Worm (Caenorhabditis elegans) whole organism, L1 larva: Measurements from ENCODE around the gene B0454.26.
A peak's percentile ranks its signal among the peaks of the same experiment; 100 is the strongest.

ENCODE experiments used
- C04F5.9 ChIP-seq: sonication (generic microtip); optimal IDR thresholded peaks from 2 replicates; lab custom pipeline; 2016; ENCODE audit warnings: missing genetic modification characterization, missing compliant biosample characterization
- C16A3.4 ChIP-seq: fragments of 150-350 bp; optimal IDR thresholded peaks from 2 replicates; lab custom pipeline; 2014; ENCODE audit warnings: missing biosample characterization, missing genetic modification characterization
- F16B12.6 ChIP-seq: fragments of 150-350 bp; optimal IDR thresholded peaks from 2 replicates; lab custom pipeline; 2014; ENCODE audit warnings: missing biosample characterization, missing genetic modification characterization
- Y116A8C.19 ChIP-seq: sonication (generic microtip); optimal IDR thresholded peaks from 2 replicates; lab custom pipeline; 2016; ENCODE audit warnings: missing compliant biosample characterization, missing genetic modification characterization, borderline replicate concordance
- aha-1 ChIP-seq: fragments of 150-350 bp; optimal IDR thresholded peaks from 2 replicates; lab custom pipeline; 2014; ENCODE audit warnings: missing biosample characterization, missing genetic modification characterization
- ama-1 ChIP-seq: fragments of 150-350 bp; optimal IDR thresholded peaks from 2 replicates; lab custom pipeline; 2014
- blmp-1 ChIP-seq: fragments of 150-350 bp; optimal IDR thresholded peaks from 2 replicates; lab custom pipeline; 2014; ENCODE audit warnings: missing biosample characterization, missing genetic modification characterization
- ceh-82 ChIP-seq, 3 experiments: fragments of 150-350 bp in 1 of 3; sonication (generic microtip) in 2 of 3; optimal IDR thresholded peaks; 2 replicates each; lab custom pipeline; 2014 to 2017; ENCODE audit warnings: missing biosample characterization in 3 of 3, missing genetic modification characterization in 3 of 3
- ceh-90 ChIP-seq: sonication (generic microtip); optimal IDR thresholded peaks from 2 replicates; lab custom pipeline; 2016; ENCODE audit warnings: missing genetic modification characterization, missing compliant biosample characterization
- efl-1 ChIP-seq, 4 experiments: fragments of 150-350 bp; optimal IDR thresholded peaks in 3 of 4; peaks in 1 of 4; 1 replicate in 1 of 4; 2 replicates in 3 of 4; lab custom pipeline; 2014; ENCODE audit warnings: missing biosample characterization in 2 of 4, missing genetic modification characterization in 2 of 4, missing genetic modification reagents in 2 of 4
- egl-13 ChIP-seq: sonication (generic microtip); optimal IDR thresholded peaks from 2 replicates; lab custom pipeline; 2016; ENCODE audit warnings: missing genotype, missing genetic modification reagents, missing genetic modification characterization, missing compliant biosample characterization
- ets-5 ChIP-seq: fragments of 200-800 bp; sonication (Bioruptor generic); IDR thresholded peaks from 2 replicates; pipeline ENCODE4 v1.3.6; 2022; ENCODE audit warnings: missing genetic modification characterization, missing compliant biosample characterization
- fkh-4 ChIP-seq: sonication (generic microtip); optimal IDR thresholded peaks from 2 replicates; lab custom pipeline; 2016; ENCODE audit warnings: missing compliant biosample characterization, missing genetic modification characterization, borderline replicate concordance
- fos-1 ChIP-seq: fragments of 150-350 bp; optimal IDR thresholded peaks from 2 replicates; lab custom pipeline; 2014; ENCODE audit warnings: missing biosample characterization, missing genetic modification characterization
- grh-1 ChIP-seq: fragments of 200-800 bp; sonication (Bioruptor generic); IDR thresholded peaks from 2 replicates; pipeline ENCODE4 v1.3.6; 2022; ENCODE audit warnings: missing genetic modification reagents, missing genetic modification characterization, missing compliant biosample characterization
- hlh-17 ChIP-seq: fragments of 200-800 bp; sonication (Bioruptor generic); optimal IDR thresholded peaks from 2 replicates; lab custom pipeline; 2018; ENCODE audit warnings: missing genetic modification characterization, mild to moderate bottlenecking, missing compliant biosample characterization, moderate library complexity, borderline replicate concordance
- hlh-4 ChIP-seq: sonication (generic microtip); optimal IDR thresholded peaks from 2 replicates; lab custom pipeline; 2016; ENCODE audit warnings: mild to moderate bottlenecking, missing genetic modification characterization, missing compliant biosample characterization
- hpl-2 ChIP-seq: fragments of 150-350 bp; optimal IDR thresholded peaks from 2 replicates; lab custom pipeline; 2014; ENCODE audit warnings: missing biosample characterization, missing genetic modification reagents, missing genetic modification characterization
- irx-1 ChIP-seq: sonication (generic microtip); optimal IDR thresholded peaks from 2 replicates; lab custom pipeline; 2016; ENCODE audit warnings: missing genetic modification characterization, missing compliant biosample characterization
- isw-1 ChIP-seq: fragments of 200-800 bp; sonication (Bioruptor generic); IDR thresholded peaks from 2 replicates; pipeline ENCODE4 v1.3.6; 2022; ENCODE audit warnings: missing genetic modification characterization, missing compliant biosample characterization
- lin-14 ChIP-seq: fragments of 200-800 bp; sonication (Bioruptor generic); optimal IDR thresholded peaks from 2 replicates; lab custom pipeline; 2018; ENCODE audit warnings: mild to moderate bottlenecking, missing genetic modification characterization, moderate library complexity, missing compliant biosample characterization
- lin-15B ChIP-seq: fragments of 150-350 bp; sonication (generic microtip); optimal IDR thresholded peaks from 3 replicates; lab custom pipeline; 2014; ENCODE audit warnings: missing biosample characterization, missing genetic modification characterization
- lin-35 ChIP-seq, 2 experiments: fragments of 150-350 bp; optimal IDR thresholded peaks; 2 replicates each; lab custom pipeline; 2014; ENCODE audit warnings: missing biosample characterization in 2 of 2, missing genetic modification characterization in 2 of 2, missing genetic modification reagents in 2 of 2
- lir-3 ChIP-seq: sonication (generic microtip); optimal IDR thresholded peaks from 2 replicates; lab custom pipeline; 2016; ENCODE audit warnings: mild to moderate bottlenecking, missing genetic modification characterization, moderate library complexity, missing compliant biosample characterization; ENCODE audit not compliant: poor library complexity
- mab-9 ChIP-seq: fragments of 200-800 bp; sonication (Bioruptor generic); IDR thresholded peaks from 2 replicates; pipeline ENCODE4 v1.3.6; 2022; ENCODE audit warnings: missing genetic modification reagents, missing genetic modification characterization, missing compliant biosample characterization
- nhr-11 ChIP-seq: fragments of 150-350 bp; optimal IDR thresholded peaks from 2 replicates; lab custom pipeline; 2014; ENCODE audit warnings: missing biosample characterization, missing genetic modification characterization
- nhr-19 ChIP-seq: fragments of 200-800 bp; sonication (Bioruptor generic); conservative IDR thresholded peaks from 2 replicates; pipeline ENCODE4 v1.3.6; 2022; ENCODE audit warnings: missing genetic modification characterization, missing compliant biosample characterization
- nhr-20 ChIP-seq: sonication (generic microtip); optimal IDR thresholded peaks from 2 replicates; lab custom pipeline; 2016; ENCODE audit warnings: mild to moderate bottlenecking, missing genetic modification characterization, missing compliant biosample characterization
- nhr-237 ChIP-seq: fragments of 150-350 bp; optimal IDR thresholded peaks from 2 replicates; lab custom pipeline; 2014; ENCODE audit warnings: missing biosample characterization, missing genetic modification characterization
- nhr-47 ChIP-seq: sonication (generic microtip); optimal IDR thresholded peaks from 2 replicates; lab custom pipeline; 2016; ENCODE audit warnings: mild to moderate bottlenecking, missing genetic modification characterization, moderate library complexity, missing compliant biosample characterization
- nhr-71 ChIP-seq: sonication (generic microtip); optimal IDR thresholded peaks from 2 replicates; lab custom pipeline; 2016; ENCODE audit warnings: mild to moderate bottlenecking, missing genetic modification characterization, moderate library complexity, missing compliant biosample characterization
- nhr-76 ChIP-seq: sonication (generic microtip); optimal IDR thresholded peaks from 2 replicates; lab custom pipeline; 2017; ENCODE audit warnings: missing biosample characterization, missing genetic modification characterization
- nhr-77 ChIP-seq: fragments of 150-350 bp; optimal IDR thresholded peaks from 2 replicates; lab custom pipeline; 2014; ENCODE audit warnings: missing biosample characterization, missing genetic modification characterization
- nhr-84 ChIP-seq: sonication (generic microtip); optimal IDR thresholded peaks from 2 replicates; lab custom pipeline; 2017; ENCODE audit warnings: missing biosample characterization, missing genetic modification characterization
- nhr-85 ChIP-seq: sonication (generic microtip); peaks from one replicate; lab custom pipeline; 2016; ENCODE audit warnings: missing genetic modification characterization, inconsistent platforms, missing compliant biosample characterization
- nhr-90 ChIP-seq: sonication (generic microtip); optimal IDR thresholded peaks from 2 replicates; lab custom pipeline; 2016; ENCODE audit warnings: mild to moderate bottlenecking, missing genetic modification characterization, missing compliant biosample characterization; ENCODE audit not compliant: poor library complexity
- pag-3 ChIP-seq: sonication (generic microtip); optimal IDR thresholded peaks from 2 replicates; lab custom pipeline; 2017; ENCODE audit warnings: missing genetic modification characterization, mild to moderate bottlenecking, missing compliant biosample characterization, antibody characterized with exemption, borderline replicate concordance; ENCODE audit not compliant: insufficient read depth
- pax-3 ChIP-seq: fragments of 200-800 bp; sonication (Bioruptor generic); optimal IDR thresholded peaks from 2 replicates; lab custom pipeline; 2018; ENCODE audit warnings: mild to moderate bottlenecking, missing genetic modification characterization, moderate library complexity, missing compliant biosample characterization
- rnt-1 ChIP-seq: sonication (generic microtip); optimal IDR thresholded peaks from 2 replicates; lab custom pipeline; 2016; ENCODE audit warnings: mild to moderate bottlenecking, missing genetic modification characterization, moderate library complexity, missing compliant biosample characterization
- sup-37 ChIP-seq: fragments of 200-800 bp; sonication (Bioruptor generic); optimal IDR thresholded peaks from 2 replicates; lab custom pipeline; 2018; ENCODE audit warnings: mild to moderate bottlenecking, missing genetic modification characterization, missing compliant biosample characterization
- swsn-7 ChIP-seq: sonication (generic microtip); optimal IDR thresholded peaks from 2 replicates; lab custom pipeline; 2016; ENCODE audit warnings: missing genetic modification characterization, missing compliant biosample characterization
- tbx-2 ChIP-seq: sonication (generic microtip); optimal IDR thresholded peaks from 2 replicates; lab custom pipeline; 2016; ENCODE audit warnings: missing genetic modification characterization, missing compliant biosample characterization
- tlp-1 ChIP-seq: fragments of 150-350 bp; optimal IDR thresholded peaks from 2 replicates; lab custom pipeline; 2014; ENCODE audit warnings: missing biosample characterization, missing genetic modification characterization
- unc-86 ChIP-seq: sonication (generic microtip); optimal IDR thresholded peaks from 2 replicates; lab custom pipeline; 2016; ENCODE audit warnings: missing genetic modification characterization, missing compliant biosample characterization
- unc-98 ChIP-seq: fragments of 200-800 bp; sonication (Bioruptor generic); IDR thresholded peaks from 2 replicates; pipeline ENCODE4 v1.3.6; 2022; ENCODE audit warnings: missing genetic modification characterization, missing compliant biosample characterization
- xbp-1 ChIP-seq: sonication (generic microtip); optimal IDR thresholded peaks from 2 replicates; lab custom pipeline; 2016; ENCODE audit warnings: missing genetic modification characterization, missing compliant biosample characterization
- zip-4 ChIP-seq: fragments of 200-800 bp; sonication (Bioruptor generic); optimal IDR thresholded peaks from 2 replicates; lab custom pipeline; 2018; ENCODE audit warnings: mild to moderate bottlenecking, missing genetic modification characterization, moderate library complexity, missing compliant biosample characterization
- ztf-11 ChIP-seq, 2 experiments: sonication (generic microtip); optimal IDR thresholded peaks; 2 replicates each; lab custom pipeline; 2016 to 2017; ENCODE audit warnings: missing genetic modification characterization in 2 of 2, missing biosample characterization in 1 of 2, missing compliant biosample characterization in 1 of 2
- ztf-4 ChIP-seq: fragments of 150-350 bp; optimal IDR thresholded peaks from 2 replicates; lab custom pipeline; 2014; ENCODE audit warnings: missing biosample characterization, missing genetic modification characterization

The B0454.26 gene

DNA sequence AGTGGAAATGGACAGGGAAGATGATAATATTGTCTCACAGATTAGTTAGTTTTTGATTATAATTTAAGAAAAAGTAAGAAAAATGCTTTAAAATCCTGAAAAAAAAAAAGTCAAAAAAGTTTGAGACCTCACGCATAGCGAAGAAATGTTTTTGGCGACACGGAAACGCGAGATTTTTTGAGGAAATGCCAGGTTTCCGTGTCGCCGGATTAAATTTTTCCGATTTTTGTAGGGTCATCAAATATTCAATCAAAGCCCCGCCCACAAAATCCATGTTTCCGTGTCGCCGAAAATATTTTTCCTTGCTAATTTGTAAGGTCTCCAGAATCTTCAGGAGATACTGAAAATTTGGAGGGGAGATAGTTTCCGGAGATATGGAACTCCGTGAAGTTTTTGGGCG, 46.1 kb downstream of the B0454.26 start:
- no peak for TF ChIP-seq F16B12.6 (tag; lab: Kevin White, UChicago)
- TF ChIP-seq lir-3 (tag; lab: Kevin White, UChicago): peak; percentile 56
- TF ChIP-seq egl-13 (tag; lab: Kevin White, UChicago): peak; percentile 33
- no peak for TF ChIP-seq ets-5 (GFP tag; lab: Robert Waterston, UW)
- no peak for TF ChIP-seq ztf-4 (tag; lab: Kevin White, UChicago)
- TF ChIP-seq lin-35 (GFP tag; optimal IDR thresholded peaks at IDR 0.05; lab: Kevin White, UChicago): no peak
- no peak for TF ChIP-seq hlh-17
- TF ChIP-seq C04F5.9 (tag; lab: Kevin White, UChicago): no peak
- TF ChIP-seq efl-1 (optimal IDR thresholded peaks at IDR 0.05; lab: Kevin White, UChicago): no peak
- peak in 1 of 2 experiments; percentile 72 for TF ChIP-seq efl-1 (GFP tag; optimal IDR thresholded peaks at IDR 0.05 in 1 of 2; lab: Kevin White, UChicago)
- TF ChIP-seq unc-86: no peak
- TF ChIP-seq fos-1: no peak
- TF ChIP-seq rnt-1 (tag; lab: Kevin White, UChicago): peak; percentile 40
- TF ChIP-seq zip-4 (GFP tag; lab: Kevin White, UChicago): no peak
- no peak for TF ChIP-seq lin-15B (tag; lab: Kevin White, UChicago)
- no peak for TF ChIP-seq xbp-1 (tag; lab: Kevin White, UChicago)
- no peak for TF ChIP-seq nhr-20 (tag; lab: Kevin White, UChicago)
- no peak for TF ChIP-seq tlp-1 (tag; lab: Kevin White, UChicago)
- peak; percentile 62 for TF ChIP-seq unc-98
- TF ChIP-seq mab-9 (GFP tag; lab: Robert Waterston, UW): no peak
- peak; percentile 21 for TF ChIP-seq fkh-4 (tag; lab: Kevin White, UChicago)
- TF ChIP-seq nhr-237 (tag; lab: Kevin White, UChicago): no peak
- TF ChIP-seq nhr-11 (tag; lab: Kevin White, UChicago): no peak
- no peak for TF ChIP-seq ztf-11 (tag; optimal IDR thresholded peaks at IDR 0.05; lab: Kevin White, UChicago)
- no peak for TF ChIP-seq nhr-76 (tag; lab: Kevin White, UChicago)
- peak; percentile 27 for TF ChIP-seq isw-1 (GFP tag; lab: Robert Waterston, UW)
- peak; percentile 44 for TF ChIP-seq nhr-85
- TF ChIP-seq sup-37 (GFP tag; lab: Kevin White, UChicago): no peak
- no peak for TF ChIP-seq hpl-2 (GFP tag; lab: Kevin White, UChicago)
- TF ChIP-seq ama-1 (lab: Kevin White, UChicago): no peak
- no peak for TF ChIP-seq Y116A8C.19 (tag; lab: Kevin White, UChicago)
- TF ChIP-seq pag-3 (tag; lab: Kevin White, UChicago): no peak
- TF ChIP-seq swsn-7 (tag; lab: Kevin White, UChicago): no peak
- TF ChIP-seq aha-1: no peak
- peak; percentile 8 for TF ChIP-seq nhr-47 (tag; lab: Kevin White, UChicago)
- TF ChIP-seq grh-1: no peak
- TF ChIP-seq irx-1 (tag; lab: Kevin White, UChicago): no peak
- TF ChIP-seq lin-14 (GFP tag; lab: Kevin White, UChicago): no peak
- TF ChIP-seq blmp-1 (tag; lab: Kevin White, UChicago): no peak

DNA sequence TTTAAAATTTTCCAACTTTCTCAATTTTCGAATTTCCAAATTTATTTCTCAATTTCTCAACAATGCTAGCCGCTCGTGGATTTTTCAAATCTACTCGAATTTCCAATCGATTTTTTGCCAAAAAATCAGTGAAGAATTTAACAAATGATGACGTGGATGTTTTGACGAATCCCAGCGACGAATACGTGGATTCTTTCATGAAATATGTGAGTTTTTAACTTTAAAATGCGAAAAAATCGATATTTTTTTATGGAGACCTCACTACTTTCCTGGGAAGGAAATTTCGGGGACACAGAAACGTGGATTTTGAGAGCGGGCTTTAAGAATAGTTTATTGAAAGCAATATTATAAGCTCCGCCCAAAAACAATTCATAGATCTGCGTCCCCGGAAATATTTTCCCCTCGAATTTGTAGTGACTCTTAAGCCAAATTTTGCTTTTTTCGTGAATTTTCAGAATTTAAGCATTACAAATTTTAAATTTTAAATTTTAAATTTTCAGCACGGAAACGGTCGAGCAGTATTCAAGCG, 46.7 kb downstream of the B0454.26 start, which contains the start of gene K08A2.2:
K08A2.2 (plus strand) TSS at position 51 of the 529 bp plus-strand sequence.
- TF ChIP-seq rnt-1 (tag; lab: Kevin White, UChicago) (peak; percentile 51), tbx-2 (tag; lab: Kevin White, UChicago) (peak; percentile 11), nhr-19 (peak; percentile 36), nhr-76 (tag; lab: Kevin White, UChicago) (no peak), xbp-1 (tag; lab: Kevin White, UChicago) (peak; percentile 17), isw-1 (GFP tag; lab: Robert Waterston, UW) (peak; percentile 17; the same call in 1 of the 2 replicates), unc-98 (peak; percentile 73), nhr-85 (peak; percentile 44), egl-13 (tag; lab: Kevin White, UChicago) (peak; percentile 16), nhr-47 (tag; lab: Kevin White, UChicago) (peak; percentile 48), ceh-90 (tag; lab: Kevin White, UChicago) (peak; percentile 39), nhr-71 (tag; lab: Kevin White, UChicago) (peak; percentile 35), lir-3 (tag; lab: Kevin White, UChicago) (peak; percentile 77), nhr-84 (no peak), nhr-77 (tag; lab: Kevin White, UChicago) (no peak), ceh-82 (tag; optimal IDR thresholded peaks at IDR 0.05; lab: Kevin White, UChicago) (no peak), hlh-4 (no peak), C16A3.4 (tag; lab: Kevin White, UChicago) (no peak), pax-3 (tag; lab: Kevin White, UChicago) (peak; percentile 35), efl-1 (optimal IDR thresholded peaks at IDR 0.05; lab: Kevin White, UChicago) (peak in 1 of 2 experiments; percentile 24), efl-1 (GFP tag; optimal IDR thresholded peaks at IDR 0.05 in 1 of 2; lab: Kevin White, UChicago) (peak in 1 of 2 experiments; percentile 64), nhr-90 (tag; lab: Kevin White, UChicago) (peak; percentile 31), sup-37 (GFP tag; lab: Kevin White, UChicago) (no peak), ztf-11 (tag; optimal IDR thresholded peaks at IDR 0.05; lab: Kevin White, UChicago) (peak in 1 of 2 experiments; percentile 54)
